Worm (Caenorhabditis elegans): ENCODE results near the gene rpl-7A.
A peak's percentile ranks its signal among the peaks of the same experiment; 100 is the strongest.

The rpl-7A gene

DNA sequence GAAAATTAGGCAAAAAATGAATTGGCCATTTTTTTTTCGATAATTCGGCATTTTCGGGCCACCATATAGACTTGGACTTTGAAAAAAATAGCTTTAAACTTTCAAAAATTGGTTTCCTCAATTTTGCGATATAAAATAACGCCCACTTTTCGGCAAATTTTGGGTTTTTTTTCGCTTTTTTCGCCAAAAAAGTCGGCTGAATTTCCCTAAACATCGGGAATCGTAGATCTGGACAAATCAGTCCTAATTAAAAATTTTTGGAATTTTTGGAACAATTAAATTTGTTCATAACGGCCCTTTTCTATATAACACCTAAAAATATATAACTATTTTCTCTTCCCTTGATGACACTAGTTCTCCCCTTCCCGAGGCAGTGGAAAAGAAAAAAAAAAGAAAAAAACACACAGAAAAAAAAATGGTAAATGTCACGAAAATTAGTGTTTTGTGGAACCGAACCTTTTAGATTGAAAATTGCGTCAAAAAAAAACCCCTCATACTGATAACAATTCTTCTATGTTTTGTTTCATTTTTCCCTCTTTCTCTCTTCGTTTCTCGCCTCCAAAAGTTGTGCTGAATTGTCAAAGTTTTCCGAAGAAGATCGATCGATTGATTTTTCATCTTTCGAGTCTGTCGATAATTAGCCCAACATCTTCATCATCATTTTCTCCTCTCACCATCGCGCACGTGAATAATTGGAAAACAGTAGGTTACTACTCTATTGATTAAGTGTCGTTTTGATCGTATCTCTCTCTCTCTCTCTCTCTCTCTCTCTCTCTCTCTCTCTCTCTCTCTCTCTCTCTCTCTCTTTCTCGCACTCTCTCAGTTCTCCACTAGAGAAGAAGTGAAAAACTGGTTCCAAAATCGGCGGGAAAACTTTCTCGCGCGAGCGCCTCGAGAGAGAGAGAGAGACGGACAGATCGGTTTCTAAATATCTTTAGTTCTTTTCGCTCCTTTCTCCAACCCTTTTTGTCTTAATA is 10.2 kb upstream of the rpl-7A start, which contains the start of gene Y24D9A.6 (continued):
- TF ChIP-seq unc-62 (GFP tag; optimal IDR thresholded peaks at IDR 0.05): no peak
- TF ChIP-seq swsn-7 (tag; optimal IDR thresholded peaks at IDR 0.05): peak; percentile 43
- TF ChIP-seq xbp-1 (tag; optimal IDR thresholded peaks at IDR 0.05): peak; percentile 28
- TF ChIP-seq efl-1 (optimal IDR thresholded peaks at IDR 0.05): peak; percentile 73 to 80
- TF ChIP-seq efl-1 (GFP tag; optimal IDR thresholded peaks at IDR 0.05 in 1 of 2): peak; percentile 3 to 92
- TF ChIP-seq lin-14 (GFP tag; optimal IDR thresholded peaks at IDR 0.05): peak; percentile 95
- no peak for TF ChIP-seq ceh-8 (GFP tag; optimal IDR thresholded peaks at IDR 0.05)
- no peak for TF ChIP-seq fkh-4 (tag; optimal IDR thresholded peaks at IDR 0.05; ENCODE audit: borderline replicate concordance)
- no peak for TF ChIP-seq nhr-12 (tag; optimal IDR thresholded peaks at IDR 0.05)

DNA sequence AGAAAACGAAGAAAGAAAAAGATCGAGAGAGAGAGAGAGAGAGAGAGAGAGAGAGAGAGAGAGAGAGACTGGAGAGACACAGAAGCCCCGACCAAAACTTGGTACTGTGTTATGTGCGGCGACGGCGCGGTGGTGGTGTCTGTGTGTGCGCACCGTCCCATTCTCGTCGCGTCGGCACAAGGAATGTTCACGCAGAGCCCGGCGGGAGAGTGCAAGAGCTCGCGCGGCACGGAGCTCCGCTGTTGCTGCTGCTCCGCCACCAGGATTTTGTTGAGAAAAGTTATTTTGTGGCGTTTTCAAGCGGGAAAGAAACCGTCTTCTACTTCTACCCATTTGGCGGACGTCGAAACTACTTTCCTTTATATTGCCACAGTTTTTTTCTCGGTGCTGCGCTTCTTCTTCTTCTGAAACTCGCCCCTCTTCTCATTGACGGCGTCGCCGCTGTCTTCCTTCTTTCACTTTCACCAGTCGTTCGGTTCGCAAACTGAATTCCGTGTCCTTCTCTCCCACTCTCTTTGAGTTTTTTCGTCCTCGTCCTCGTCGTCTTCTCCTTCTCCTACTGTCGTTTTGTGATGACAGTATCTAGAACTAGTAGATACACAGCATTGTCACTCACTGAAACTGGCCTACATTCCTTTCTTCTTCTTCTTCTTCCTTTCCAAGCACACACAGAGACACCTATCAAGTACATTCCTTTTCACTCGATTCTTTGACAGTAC is 9.2 kb upstream of the rpl-7A start:
- TF ChIP-seq alr-1 (tag; optimal IDR thresholded peaks at IDR 0.05; ENCODE audit: borderline replicate concordance) (no peak), unc-130 (tag; optimal IDR thresholded peaks at IDR 0.05) (no peak), efl-1 (optimal IDR thresholded peaks at IDR 0.05) (peak in 1 of 2 experiments; percentile 1), efl-1 (GFP tag; optimal IDR thresholded peaks at IDR 0.05 in 1 of 2) (peak in 1 of 2 experiments; percentile 71), blmp-1 (tag; optimal IDR thresholded peaks at IDR 0.05) (peak; percentile 63), snpc-4 (tag; optimal IDR thresholded peaks at IDR 0.05) (no peak)

DNA sequence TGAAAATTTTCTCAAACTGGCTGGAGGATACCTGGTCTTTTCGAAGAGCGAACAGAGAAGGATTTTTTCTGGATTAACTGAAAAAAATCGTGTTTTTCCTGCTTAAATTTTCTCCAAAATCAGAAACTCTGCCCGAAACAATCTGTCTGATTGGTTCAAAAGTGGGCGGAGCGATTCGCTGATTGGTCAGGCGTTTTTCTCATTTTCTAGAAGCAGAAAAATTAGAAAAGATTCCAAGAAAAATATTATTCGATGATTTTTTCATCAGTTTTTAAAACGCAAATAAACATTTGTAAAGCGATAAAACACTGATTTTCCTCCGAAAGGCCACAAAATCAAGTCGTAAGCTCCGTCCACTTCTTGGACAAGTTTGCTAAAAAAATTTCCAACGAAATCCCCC is 8.5 kb upstream of the rpl-7A start:
- TF ChIP-seq efl-1 (optimal IDR thresholded peaks at IDR 0.05) (no peak), efl-1 (GFP tag; optimal IDR thresholded peaks at IDR 0.05 in 1 of 2) (peak in 1 of 2 experiments; percentile 56), blmp-1 (tag; optimal IDR thresholded peaks at IDR 0.05) (no peak), lin-35 (GFP tag; optimal IDR thresholded peaks at IDR 0.05) (no peak)

DNA sequence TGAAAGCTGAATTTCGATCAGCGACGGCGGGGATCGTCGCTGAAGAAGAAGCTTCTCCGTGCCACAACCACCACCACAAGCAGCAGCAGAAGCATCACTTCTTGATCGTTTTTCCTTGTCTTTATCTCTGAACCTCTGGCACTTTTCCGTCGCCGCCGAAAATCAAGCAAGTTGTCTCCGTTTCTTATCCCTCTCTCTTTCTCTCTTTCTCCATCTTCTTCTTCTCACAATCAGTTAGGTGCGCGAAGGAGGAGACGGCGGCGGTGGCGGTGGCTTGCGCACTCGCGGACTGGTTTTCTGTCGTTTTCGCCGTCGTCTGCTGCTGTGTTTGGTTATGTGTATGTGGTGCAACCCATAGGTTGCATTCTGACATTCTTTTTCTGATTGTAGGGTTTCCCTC is 8.0 kb upstream of the rpl-7A start:
- peak; percentile 16 for TF ChIP-seq nhr-47 (tag; optimal IDR thresholded peaks at IDR 0.05)
- TF ChIP-seq lin-35 (GFP tag; optimal IDR thresholded peaks at IDR 0.05): peak in 1 of 2 experiments; percentile 12
- peak; percentile 45 for TF ChIP-seq lin-14 (GFP tag; optimal IDR thresholded peaks at IDR 0.05)
- TF ChIP-seq blmp-1 (tag; optimal IDR thresholded peaks at IDR 0.05): peak; percentile 86
- TF ChIP-seq lsy-2 (tag; optimal IDR thresholded peaks at IDR 0.05): peak in 1 of 2 experiments; percentile 27
- no peak for TF ChIP-seq mab-9 (GFP tag; IDR thresholded peaks at IDR 0.05)
- TF ChIP-seq egl-13 (tag; optimal IDR thresholded peaks at IDR 0.05): no peak
- TF ChIP-seq skn-1 (tag; optimal IDR thresholded peaks at IDR 0.05): peak; percentile 7
- TF ChIP-seq nhr-20 (tag; optimal IDR thresholded peaks at IDR 0.05): peak; percentile 7
- no peak for TF ChIP-seq elt-3 (tag; optimal IDR thresholded peaks at IDR 0.05)
- TF ChIP-seq ceh-63 (GFP tag; optimal IDR thresholded peaks at IDR 0.05): no peak
- no peak for TF ChIP-seq mdl-1 (tag; optimal IDR thresholded peaks at IDR 0.05)
- no peak for TF ChIP-seq efl-1 (optimal IDR thresholded peaks at IDR 0.05)
- no peak for TF ChIP-seq efl-1 (GFP tag; optimal IDR thresholded peaks at IDR 0.05 in 1 of 2)
- TF ChIP-seq nhr-85 (tag): peak; percentile 35
- TF ChIP-seq ztf-4 (tag; optimal IDR thresholded peaks at IDR 0.05): peak; percentile 26
- TF ChIP-seq Y116A8C.19 (tag; optimal IDR thresholded peaks at IDR 0.05; ENCODE audit: borderline replicate concordance): no peak
- TF ChIP-seq snu-23 (GFP tag; optimal IDR thresholded peaks at IDR 0.05): no peak
- TF ChIP-seq rnt-1 (tag; optimal IDR thresholded peaks at IDR 0.05): peak; percentile 32
- TF ChIP-seq snpc-4 (tag; optimal IDR thresholded peaks at IDR 0.05): no peak

DNA sequence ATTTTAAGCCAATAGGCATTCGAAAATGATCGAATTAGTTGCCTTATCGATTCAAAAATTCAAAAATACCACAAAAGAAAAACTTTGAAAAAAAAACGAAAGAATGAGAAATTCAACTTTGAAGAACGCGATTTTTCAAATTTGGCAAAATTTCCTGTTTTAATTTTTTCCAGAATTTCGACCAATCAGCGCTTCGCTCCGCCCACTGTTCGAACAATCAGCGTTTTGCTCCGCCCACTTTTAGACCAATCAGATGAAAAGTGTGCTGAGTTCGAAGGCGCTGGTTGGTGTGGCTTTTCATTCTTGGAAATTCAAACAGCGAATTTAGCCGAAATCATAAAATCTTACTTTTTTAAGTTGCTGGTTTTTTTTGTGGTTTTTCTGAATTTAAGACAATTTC is 7.2 kb upstream of the rpl-7A start:
- TF ChIP-seq efl-1 (optimal IDR thresholded peaks at IDR 0.05) (no peak), efl-1 (GFP tag; optimal IDR thresholded peaks at IDR 0.05 in 1 of 2) (peak in 1 of 2 experiments; percentile 89), nhr-71 (tag; optimal IDR thresholded peaks at IDR 0.05) (no peak)

All from whole organism, L1 larva.